Worm (Caenorhabditis elegans): ENCODE measurements around the gene kars-1.

DNA sequence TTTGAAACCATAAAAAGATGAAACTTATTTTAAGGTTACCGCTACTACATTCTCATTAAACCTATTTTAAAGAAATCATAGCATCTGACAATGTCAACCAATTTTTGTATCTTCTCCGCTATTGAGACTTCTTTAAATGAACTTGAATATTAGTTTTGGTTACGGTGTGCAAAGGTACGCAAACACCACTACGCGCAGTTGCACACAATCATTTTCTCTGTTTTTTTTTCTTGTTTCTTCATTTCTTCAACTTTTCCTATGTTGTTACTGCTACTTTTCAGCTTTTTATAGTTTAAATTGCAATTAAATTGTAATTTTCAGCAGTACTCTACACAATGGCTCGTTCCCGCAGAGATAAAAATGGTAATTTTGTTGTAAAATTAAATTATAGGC is 39.4 kb upstream of the kars-1 start, which contains the start of gene F10E7.5:
- TF ChIP-seq ref-1 (GFP tag; conservative IDR thresholded peaks at IDR 0.05) (no peak), ztf-29 (GFP tag; IDR thresholded peaks at IDR 0.05) (no peak), cog-1 (tag; optimal IDR thresholded peaks at IDR 0.05) (peak; percentile 35)
